Fruit fly (Drosophila melanogaster): ENCODE results near the gene CG17010.

CG17010 gene

DNA sequence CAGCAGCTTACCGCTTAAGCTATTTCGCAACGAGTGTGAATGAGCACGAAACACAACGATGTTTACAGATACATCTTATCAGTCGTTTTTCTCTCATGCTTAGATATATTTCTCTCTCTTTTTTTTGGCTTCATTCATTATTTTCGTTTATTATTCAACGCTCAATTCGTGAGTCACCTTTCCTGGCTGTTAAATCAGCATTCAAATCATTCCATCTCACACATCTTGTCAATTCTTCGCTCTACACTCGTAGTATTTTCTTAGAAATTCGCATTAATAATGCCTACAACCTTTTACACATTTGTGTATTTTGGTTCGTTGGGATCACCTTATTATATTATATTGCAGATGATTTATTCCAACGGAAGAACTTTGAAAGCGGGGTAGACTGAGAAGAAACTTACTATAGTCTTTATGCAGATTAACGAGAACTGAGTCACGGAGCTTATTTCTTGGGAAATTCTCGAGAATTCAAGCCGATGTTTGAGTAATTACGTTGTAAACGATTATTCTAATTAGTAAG, 48.4 kb downstream of the CG17010 start:
- TF ChIP-seq kay (GFP tag; ENCODE audit: borderline replicate concordance) (peak; percentile 94), CG33017 (tag; optimal IDR thresholded peaks at IDR 0.05) (no peak), cic (GFP tag; optimal IDR thresholded peaks at IDR 0.05) (peak; percentile 51), pad (GFP tag; optimal IDR thresholded peaks at IDR 0.05) (no peak), CG14711 (tag; optimal IDR thresholded peaks at IDR 0.05) (no peak), Clk (GFP tag; optimal IDR thresholded peaks at IDR 0.05) (no peak)

All from whole organism, adult.